Comparison of ENCODE assay signal across 3 worm cellular contexts in genomic region chrV:350822-351221, ce11.
TF ChIP-seq lines count a peak whose summit lies in the region.

No protein-coding gene starts in this region.

TF ChIP-seq in whole organism, L3 larva, 47 proteins besides CTCF, POLR2A, EP300 and RAD21:
- no peak for TF ChIP-seq snpc-4 (tag; optimal IDR thresholded peaks at IDR 0.05; lab: Kevin White, UChicago)
- TF ChIP-seq nfya-1 (tag; optimal IDR thresholded peaks at IDR 0.05; lab: Kevin White, UChicago; ENCODE audit: insufficient read depth), result peak; percentile 76

TF ChIP-seq in whole organism, late embryonic, 69 proteins besides CTCF, POLR2A, EP300 and RAD21:
- TF ChIP-seq ceh-45 (GFP tag; IDR thresholded peaks at IDR 0.05; lab: Robert Waterston, UW) (no peak), che-1 (tag; optimal IDR thresholded peaks at IDR 0.05; lab: Kevin White, UChicago) (no peak), pat-9 (tag; optimal IDR thresholded peaks at IDR 0.05; lab: Kevin White, UChicago) (no peak), nfya-1 (tag; optimal IDR thresholded peaks at IDR 0.05; lab: Kevin White, UChicago) (peak; percentile 72), elt-4 (tag; optimal IDR thresholded peaks at IDR 0.05; lab: Kevin White, UChicago) (no peak), npax-4 (tag; optimal IDR thresholded peaks at IDR 0.05; lab: Kevin White, UChicago) (no peak), dve-1 (tag; optimal IDR thresholded peaks at IDR 0.05; lab: Kevin White, UChicago) (no peak), pha-4 (tag; optimal IDR thresholded peaks at IDR 0.05; lab: Kevin White, UChicago) (no peak), sox-4 (tag; optimal IDR thresholded peaks at IDR 0.05; lab: Kevin White, UChicago) (no peak)
TF ChIP-seq in whole organism, late embryonic: peak in this region for 1.

TF ChIP-seq in whole organism, young adult, 124 proteins besides CTCF, POLR2A, EP300 and RAD21:
- TF ChIP-seq F57A8.1 (GFP tag; optimal IDR thresholded peaks at IDR 0.05; lab: Kevin White, UChicago) (no peak), repo-1 (tag; optimal IDR thresholded peaks at IDR 0.05; lab: Kevin White, UChicago) (no peak), madf-6 (GFP tag; IDR thresholded peaks at IDR 0.05; lab: Robert Waterston, UW) (no peak), nfyb-1 (GFP tag; IDR thresholded peaks at IDR 0.05; lab: Robert Waterston, UW) (peak; percentile 16; the same call in 1 of the 2 replicates), dpl-1 (GFP tag; optimal IDR thresholded peaks at IDR 0.05; lab: Kevin White, UChicago) (no peak)
TF ChIP-seq in whole organism, young adult: peak in this region for 1.
